Worm (Caenorhabditis elegans): ENCODE results near the gene F44E2.10.

ce11 chrIII:8782744-8783143 lies 48.2 kb downstream of the F44E2.10 start:
- TF ChIP-seq F13C5.2 (tag; optimal IDR thresholded peaks at IDR 0.05) (no peak), pes-1 (GFP tag; IDR thresholded peaks at IDR 0.05) (no peak)

All from whole organism, early embryonic.